Worm (Caenorhabditis elegans) whole organism, L1 larva: ENCODE results near the gene fbxb-111.
A peak's percentile ranks its signal among the peaks of the same experiment; 100 is the strongest.

Experiments
- C04F5.9 ChIP-seq: sonication (generic microtip); optimal IDR thresholded peaks from 2 replicates; lab custom pipeline; 2016; ENCODE audit warnings: missing genetic modification characterization, missing compliant biosample characterization
- C16A3.4 ChIP-seq: fragments of 150-350 bp; optimal IDR thresholded peaks from 2 replicates; lab custom pipeline; 2014; ENCODE audit warnings: missing biosample characterization, missing genetic modification characterization
- C34B4.2 ChIP-seq: sonication (generic microtip); optimal IDR thresholded peaks from 2 replicates; lab custom pipeline; 2017; ENCODE audit warnings: mild to moderate bottlenecking, missing genetic modification characterization, missing compliant biosample characterization
- aha-1 ChIP-seq: fragments of 150-350 bp; optimal IDR thresholded peaks from 2 replicates; lab custom pipeline; 2014; ENCODE audit warnings: missing biosample characterization, missing genetic modification characterization
- ama-1 ChIP-seq: fragments of 150-350 bp; optimal IDR thresholded peaks from 2 replicates; lab custom pipeline; 2014
- blmp-1 ChIP-seq: fragments of 150-350 bp; optimal IDR thresholded peaks from 2 replicates; lab custom pipeline; 2014; ENCODE audit warnings: missing biosample characterization, missing genetic modification characterization
- ceh-63 ChIP-seq: fragments of 200-800 bp; sonication (Bioruptor generic); optimal IDR thresholded peaks from 2 replicates; lab custom pipeline; 2018; ENCODE audit warnings: mild to moderate bottlenecking, missing genetic modification characterization, missing compliant biosample characterization
- ceh-82 ChIP-seq, 3 experiments: fragments of 150-350 bp in 1 of 3; sonication (generic microtip) in 2 of 3; optimal IDR thresholded peaks; 2 replicates each; lab custom pipeline; 2014 to 2017; ENCODE audit warnings: missing biosample characterization in 3 of 3, missing genetic modification characterization in 3 of 3
- dsc-1 ChIP-seq: sonication (generic microtip); optimal IDR thresholded peaks from 2 replicates; lab custom pipeline; 2016; ENCODE audit warnings: mild to moderate bottlenecking, missing genetic modification characterization, missing compliant biosample characterization
- efl-1 ChIP-seq, 4 experiments: fragments of 150-350 bp; optimal IDR thresholded peaks in 3 of 4; peaks in 1 of 4; 1 replicate in 1 of 4; 2 replicates in 3 of 4; lab custom pipeline; 2014; ENCODE audit warnings: missing biosample characterization in 2 of 4, missing genetic modification characterization in 2 of 4, missing genetic modification reagents in 2 of 4
- efl-3 ChIP-seq: fragments of 200-800 bp; sonication (Bioruptor generic); optimal IDR thresholded peaks from 2 replicates; lab custom pipeline; 2018; ENCODE audit warnings: mild to moderate bottlenecking, missing genetic modification characterization, missing compliant biosample characterization
- egl-13 ChIP-seq: sonication (generic microtip); optimal IDR thresholded peaks from 2 replicates; lab custom pipeline; 2016; ENCODE audit warnings: missing genotype, missing genetic modification reagents, missing genetic modification characterization, missing compliant biosample characterization
- elt-2 ChIP-seq: sonication (generic microtip); optimal IDR thresholded peaks from 2 replicates; lab custom pipeline; 2016; ENCODE audit warnings: missing genetic modification characterization, mild to moderate bottlenecking, inconsistent platforms, missing compliant biosample characterization, missing genetic modification reagents
- fkh-10 ChIP-seq: sonication (generic microtip); optimal IDR thresholded peaks from 2 replicates; lab custom pipeline; 2017; ENCODE audit warnings: missing biosample characterization, missing genetic modification reagents, missing genetic modification characterization
- fkh-4 ChIP-seq: sonication (generic microtip); optimal IDR thresholded peaks from 2 replicates; lab custom pipeline; 2016; ENCODE audit warnings: missing compliant biosample characterization, missing genetic modification characterization, borderline replicate concordance
- fos-1 ChIP-seq: fragments of 150-350 bp; optimal IDR thresholded peaks from 2 replicates; lab custom pipeline; 2014; ENCODE audit warnings: missing biosample characterization, missing genetic modification characterization
- hlh-4 ChIP-seq: sonication (generic microtip); optimal IDR thresholded peaks from 2 replicates; lab custom pipeline; 2016; ENCODE audit warnings: mild to moderate bottlenecking, missing genetic modification characterization, missing compliant biosample characterization
- isw-1 ChIP-seq: fragments of 200-800 bp; sonication (Bioruptor generic); IDR thresholded peaks from 2 replicates; pipeline ENCODE4 v1.3.6; 2022; ENCODE audit warnings: missing genetic modification characterization, missing compliant biosample characterization
- jun-1 ChIP-seq: fragments of 150-350 bp; optimal IDR thresholded peaks from 2 replicates; lab custom pipeline; 2014; ENCODE audit warnings: missing biosample characterization, missing genetic modification reagents, missing genetic modification characterization
- lin-13 ChIP-seq: fragments of 150-350 bp; optimal IDR thresholded peaks from 2 replicates; lab custom pipeline; 2014; ENCODE audit warnings: missing biosample characterization, missing genetic modification reagents, missing genetic modification characterization
- lin-35 ChIP-seq, 2 experiments: fragments of 150-350 bp; optimal IDR thresholded peaks; 2 replicates each; lab custom pipeline; 2014; ENCODE audit warnings: missing biosample characterization in 2 of 2, missing genetic modification characterization in 2 of 2, missing genetic modification reagents in 2 of 2
- lin-39 ChIP-seq: fragments of 150-350 bp; optimal IDR thresholded peaks from 2 replicates; lab custom pipeline; 2014; ENCODE audit warnings: missing biosample characterization, missing genetic modification reagents, missing genetic modification characterization
- lsy-2 ChIP-seq, 2 experiments: fragments of 150-350 bp; optimal IDR thresholded peaks; 2 replicates each; lab custom pipeline; 2014; ENCODE audit warnings: missing biosample characterization in 2 of 2, missing genetic modification characterization in 2 of 2
- mab-9 ChIP-seq: fragments of 200-800 bp; sonication (Bioruptor generic); IDR thresholded peaks from 2 replicates; pipeline ENCODE4 v1.3.6; 2022; ENCODE audit warnings: missing genetic modification reagents, missing genetic modification characterization, missing compliant biosample characterization
- mef-2 ChIP-seq: fragments of 150-350 bp; optimal IDR thresholded peaks from 2 replicates; lab custom pipeline; 2014; ENCODE audit warnings: missing biosample characterization, missing genetic modification characterization
- mep-1 ChIP-seq: fragments of 150-350 bp; optimal IDR thresholded peaks from 2 replicates; lab custom pipeline; 2014; ENCODE audit warnings: missing biosample characterization, missing genetic modification characterization
- nhr-19 ChIP-seq: fragments of 200-800 bp; sonication (Bioruptor generic); conservative IDR thresholded peaks from 2 replicates; pipeline ENCODE4 v1.3.6; 2022; ENCODE audit warnings: missing genetic modification characterization, missing compliant biosample characterization
- nhr-20 ChIP-seq: sonication (generic microtip); optimal IDR thresholded peaks from 2 replicates; lab custom pipeline; 2016; ENCODE audit warnings: mild to moderate bottlenecking, missing genetic modification characterization, missing compliant biosample characterization
- nhr-28 ChIP-seq: fragments of 150-350 bp; optimal IDR thresholded peaks from 2 replicates; lab custom pipeline; 2014; ENCODE audit warnings: missing biosample characterization, missing genetic modification characterization
- nhr-47 ChIP-seq: sonication (generic microtip); optimal IDR thresholded peaks from 2 replicates; lab custom pipeline; 2016; ENCODE audit warnings: mild to moderate bottlenecking, missing genetic modification characterization, moderate library complexity, missing compliant biosample characterization
- nhr-71 ChIP-seq: sonication (generic microtip); optimal IDR thresholded peaks from 2 replicates; lab custom pipeline; 2016; ENCODE audit warnings: mild to moderate bottlenecking, missing genetic modification characterization, moderate library complexity, missing compliant biosample characterization
- nhr-76 ChIP-seq: sonication (generic microtip); optimal IDR thresholded peaks from 2 replicates; lab custom pipeline; 2017; ENCODE audit warnings: missing biosample characterization, missing genetic modification characterization
- nhr-85 ChIP-seq: sonication (generic microtip); peaks from one replicate; lab custom pipeline; 2016; ENCODE audit warnings: missing genetic modification characterization, inconsistent platforms, missing compliant biosample characterization
- nhr-90 ChIP-seq: sonication (generic microtip); optimal IDR thresholded peaks from 2 replicates; lab custom pipeline; 2016; ENCODE audit warnings: mild to moderate bottlenecking, missing genetic modification characterization, missing compliant biosample characterization; ENCODE audit not compliant: poor library complexity
- pax-3 ChIP-seq: fragments of 200-800 bp; sonication (Bioruptor generic); optimal IDR thresholded peaks from 2 replicates; lab custom pipeline; 2018; ENCODE audit warnings: mild to moderate bottlenecking, missing genetic modification characterization, moderate library complexity, missing compliant biosample characterization
- pqm-1 ChIP-seq: sonication (generic microtip); optimal IDR thresholded peaks from 3 replicates; lab custom pipeline; 2017; ENCODE audit warnings: missing biosample characterization, missing genetic modification characterization
- rnt-1 ChIP-seq: sonication (generic microtip); optimal IDR thresholded peaks from 2 replicates; lab custom pipeline; 2016; ENCODE audit warnings: mild to moderate bottlenecking, missing genetic modification characterization, moderate library complexity, missing compliant biosample characterization
- skn-1 ChIP-seq: fragments of 150-350 bp; optimal IDR thresholded peaks from 2 replicates; lab custom pipeline; 2014; ENCODE audit warnings: missing biosample characterization, missing genetic modification characterization
- snpc-4 ChIP-seq: fragments of 150-350 bp; optimal IDR thresholded peaks from 2 replicates; lab custom pipeline; 2014; ENCODE audit warnings: missing biosample characterization, missing genetic modification characterization
- sox-4 ChIP-seq: sonication (generic microtip); optimal IDR thresholded peaks from 2 replicates; lab custom pipeline; 2016; ENCODE audit warnings: missing genetic modification characterization, missing compliant biosample characterization
- sptf-1 ChIP-seq: fragments of 150-350 bp; optimal IDR thresholded peaks from 2 replicates; lab custom pipeline; 2014; ENCODE audit warnings: missing biosample characterization, missing genetic modification characterization
- unc-130 ChIP-seq: fragments of 150-350 bp; optimal IDR thresholded peaks from 2 replicates; lab custom pipeline; 2017; ENCODE audit warnings: missing biosample characterization, missing genetic modification characterization, inconsistent platforms
- vab-15 ChIP-seq: sonication (generic microtip); optimal IDR thresholded peaks from 2 replicates; lab custom pipeline; 2017; ENCODE audit warnings: missing genotype, mild to moderate bottlenecking, missing genetic modification characterization, missing compliant biosample characterization
- xbp-1 ChIP-seq: sonication (generic microtip); optimal IDR thresholded peaks from 2 replicates; lab custom pipeline; 2016; ENCODE audit warnings: missing genetic modification characterization, missing compliant biosample characterization
- zag-1 ChIP-seq: fragments of 150-350 bp; optimal IDR thresholded peaks from 2 replicates; lab custom pipeline; 2014; ENCODE audit warnings: missing biosample characterization, missing genetic modification characterization
- ztf-11 ChIP-seq, 2 experiments: sonication (generic microtip); optimal IDR thresholded peaks; 2 replicates each; lab custom pipeline; 2016 to 2017; ENCODE audit warnings: missing genetic modification characterization in 2 of 2, missing biosample characterization in 1 of 2, missing compliant biosample characterization in 1 of 2

Gene fbxb-111

DNA sequence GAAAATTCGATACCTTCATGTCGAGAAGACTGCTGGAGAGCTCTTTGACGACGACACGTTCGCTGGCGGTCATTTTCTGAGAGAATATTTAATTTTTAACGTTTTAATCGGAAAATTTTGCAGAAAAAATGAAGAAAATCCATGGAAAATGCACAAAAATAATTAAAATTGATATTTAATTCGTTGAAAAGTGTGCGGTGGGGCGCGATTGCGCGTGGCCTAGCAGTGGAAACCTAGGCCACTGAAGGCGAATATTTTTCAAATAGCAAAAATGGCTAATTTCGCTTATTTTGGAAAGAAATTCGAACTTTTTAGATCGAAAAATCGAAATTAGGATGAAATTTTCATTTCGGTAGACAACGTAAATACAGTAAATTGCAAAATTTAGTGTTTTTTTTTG lies 22.3 kb downstream of the fbxb-111 start, which contains the start of gene F29A7.6 (continued):
- TF ChIP-seq pax-3: peak; percentile 69

- no peak for TF ChIP-seq dsc-1 (tag; lab: Kevin White, UChicago)
- no peak for TF ChIP-seq nhr-76 (tag; lab: Kevin White, UChicago)
- no peak for TF ChIP-seq nhr-90 (tag; lab: Kevin White, UChicago)
- TF ChIP-seq ztf-11 (tag; optimal IDR thresholded peaks at IDR 0.05; lab: Kevin White, UChicago): no peak
- no peak for TF ChIP-seq aha-1 (tag; lab: Kevin White, UChicago)
- no peak for TF ChIP-seq snpc-4 (tag; lab: Kevin White, UChicago)
- TF ChIP-seq mep-1 (tag; lab: Kevin White, UChicago): no peak
- TF ChIP-seq blmp-1 (tag; lab: Kevin White, UChicago): no peak
- TF ChIP-seq C04F5.9 (tag; lab: Kevin White, UChicago): no peak
- TF ChIP-seq isw-1 (GFP tag; lab: Robert Waterston, UW): no peak
- TF ChIP-seq lin-13: no peak
Observed at ce11 chrII:2751278-2751677, 23.5 kb downstream of the fbxb-111 start.

DNA sequence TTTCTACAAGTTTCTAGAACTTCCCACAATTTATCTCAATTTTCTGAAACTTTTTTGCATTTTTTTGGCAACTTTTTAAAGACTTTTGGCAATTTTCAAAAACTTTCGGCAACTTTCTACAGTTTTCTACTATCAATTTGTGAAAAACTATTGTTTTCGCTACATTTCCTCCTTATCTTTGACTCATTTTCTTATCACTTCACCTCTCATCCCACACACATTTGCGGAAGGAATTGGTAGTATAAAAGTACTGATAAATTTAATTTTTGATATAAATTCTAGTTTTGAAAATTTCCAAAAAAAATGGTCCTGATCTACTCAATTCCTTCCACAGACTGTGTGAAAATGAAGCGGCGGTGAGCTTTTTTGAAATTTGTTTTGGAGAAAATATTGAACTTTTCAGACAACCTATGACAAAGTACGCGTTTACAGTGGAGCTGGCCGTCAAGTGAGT lies 25.2 kb downstream of the fbxb-111 start, which contains the start of gene F29A7.4:
TSS of gene F29A7.4 (plus strand) at position 404 of the 454 bp plus-strand sequence.
- TF ChIP-seq elt-2 (tag; lab: Kevin White, UChicago) (peak; percentile 72), ama-1 (lab: Kevin White, UChicago) (no peak)

DNA sequence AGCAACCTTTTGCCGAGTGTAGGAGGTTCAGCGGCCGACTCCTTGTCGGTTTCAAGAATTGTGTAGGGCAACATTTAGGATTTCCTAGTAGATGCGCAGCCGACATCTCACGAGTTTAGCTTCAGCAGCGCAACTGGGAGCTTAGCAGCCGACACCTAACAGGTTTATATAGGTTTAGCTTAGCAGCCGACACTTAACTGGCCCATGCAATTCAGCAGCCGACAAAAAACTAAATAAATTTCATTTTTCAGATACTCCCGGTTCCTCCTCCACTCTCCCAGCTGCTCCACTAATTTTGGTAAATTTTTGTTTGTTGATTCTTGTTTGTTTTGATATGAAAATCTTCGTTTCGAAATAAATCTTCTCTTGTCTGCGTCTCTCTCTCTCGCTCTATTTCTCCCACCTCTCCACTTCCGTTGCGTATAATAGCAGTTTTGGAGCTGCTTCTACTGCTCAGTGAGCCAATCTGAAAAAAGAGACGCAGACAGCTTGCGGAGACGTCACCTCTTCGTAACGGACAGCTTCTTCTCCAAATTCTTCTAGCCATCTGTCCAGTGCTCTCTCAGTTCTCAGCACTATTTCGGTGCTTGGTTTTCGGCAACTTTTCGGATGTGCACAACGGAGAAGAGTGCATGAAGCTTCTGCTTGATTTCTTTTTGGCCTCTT lies 26.7 kb downstream of the fbxb-111 start:
- TF ChIP-seq nhr-28 (tag; lab: Kevin White, UChicago) (no peak), hlh-4 (tag; lab: Kevin White, UChicago) (no peak), ceh-82 (tag; optimal IDR thresholded peaks at IDR 0.05; lab: Kevin White, UChicago) (peak; percentile 50 to 64 (median 57)), efl-1 (optimal IDR thresholded peaks at IDR 0.05; lab: Kevin White, UChicago) (peak; percentile 54 to 64), efl-1 (GFP tag; optimal IDR thresholded peaks at IDR 0.05 in 1 of 2; lab: Kevin White, UChicago) (peak in 1 of 2 experiments; percentile 18), mab-9 (GFP tag; lab: Robert Waterston, UW) (0 out of 2 replicates have a peak, but pooled peaks have one; percentile 29), fkh-4 (tag; lab: Kevin White, UChicago) (no peak), jun-1 (peak; percentile 47), fkh-10 (peak; percentile 88), isw-1 (GFP tag; lab: Robert Waterston, UW) (peak; percentile 53), ama-1 (lab: Kevin White, UChicago) (no peak), zag-1 (tag; lab: Kevin White, UChicago) (peak; percentile 57), sox-4 (peak; percentile 34), lin-39 (no peak), nhr-20 (tag; lab: Kevin White, UChicago) (no peak), nhr-71 (peak; percentile 76), skn-1 (peak; percentile 9), efl-3 (GFP tag; lab: Kevin White, UChicago) (no peak), nhr-47 (tag; lab: Kevin White, UChicago) (peak; percentile 78), C16A3.4 (tag; lab: Kevin White, UChicago) (no peak), mef-2 (tag; lab: Kevin White, UChicago) (no peak), unc-130 (no peak), nhr-85 (tag; lab: Kevin White, UChicago) (no peak), egl-13 (tag; lab: Kevin White, UChicago) (peak; percentile 79), xbp-1 (tag; lab: Kevin White, UChicago) (peak; percentile 42), lsy-2 (tag; optimal IDR thresholded peaks at IDR 0.05; lab: Kevin White, UChicago) (peak; percentile 48 to 62), C34B4.2 (no peak), fos-1 (tag; lab: Kevin White, UChicago) (peak; percentile 54), nhr-19 (GFP tag; lab: Robert Waterston, UW) (peak; percentile 16), rnt-1 (tag; lab: Kevin White, UChicago) (no peak), lin-13 (peak; percentile 4), lin-35 (GFP tag; optimal IDR thresholded peaks at IDR 0.05; lab: Kevin White, UChicago) (peak in 1 of 2 experiments; percentile 31), sptf-1 (tag; lab: Kevin White, UChicago) (no peak), snpc-4 (tag; lab: Kevin White, UChicago) (peak; percentile 66), pqm-1 (tag; lab: Kevin White, UChicago) (no peak), vab-15 (tag; lab: Kevin White, UChicago) (no peak), ceh-63 (GFP tag; lab: Kevin White, UChicago) (no peak)
